Fruit fly (Drosophila melanogaster) whole organism, embryonic: ENCODE results near the gene Prx3.

ENCODE experiments used
- CG10431 ChIP-seq: fragments of 200-800 bp; sonication (Bioruptor generic); optimal IDR thresholded peaks from 3 replicates; lab custom pipeline; 2018; ENCODE audit warnings: missing biosample characterization, mild to moderate bottlenecking, missing genetic modification characterization
- CG10462 ChIP-seq: fragments of 200-800 bp; sonication (Bioruptor generic); optimal IDR thresholded peaks from 2 replicates; lab custom pipeline; 2016; ENCODE audit warnings: missing biosample characterization, missing genetic modification characterization
- CG10565 ChIP-seq: fragments of 200-800 bp; sonication (Bioruptor generic); optimal IDR thresholded peaks from 3 replicates; lab custom pipeline; 2016; ENCODE audit warnings: missing biosample characterization, mild to moderate bottlenecking, missing genetic modification characterization
- CG10959 ChIP-seq: fragments of 200-800 bp; sonication (Bioruptor generic); IDR thresholded peaks from 2 replicates; pipeline ENCODE4 v1.3.6; 2022; ENCODE audit warnings: missing biosample characterization, missing genetic modification characterization
- CG12659 ChIP-seq: fragments of 200-800 bp; sonication (Bioruptor generic); optimal IDR thresholded peaks from 3 replicates; lab custom pipeline; 2017; ENCODE audit warnings: mild to moderate bottlenecking, missing biosample characterization, missing genetic modification reagents, missing genetic modification characterization
- CG13424 ChIP-seq: fragments of 200-800 bp; sonication (Bioruptor generic); optimal IDR thresholded peaks from 2 replicates; lab custom pipeline; 2019; ENCODE audit warnings: missing biosample characterization, mild to moderate bottlenecking, missing genetic modification characterization, moderate library complexity
- CG14014 ChIP-seq: fragments of 200-800 bp; sonication (Bioruptor generic); IDR thresholded peaks from 2 replicates; pipeline ENCODE4 v1.3.6; 2022; ENCODE audit warnings: missing biosample characterization, missing genetic modification characterization
- CG1792 ChIP-seq: fragments of 200-800 bp; sonication (Bioruptor generic); optimal IDR thresholded peaks from 2 replicates; lab custom pipeline; 2016; ENCODE audit warnings: missing biosample characterization, missing genetic modification characterization
- CG2199 ChIP-seq: fragments of 200-800 bp; sonication (Bioruptor generic); IDR thresholded peaks from 3 replicates; pipeline ENCODE4 v1.3.6; 2022; ENCODE audit warnings: missing biosample characterization, missing genetic modification characterization
- CG2875 ChIP-seq: fragments of 200-800 bp; sonication (Bioruptor generic); optimal IDR thresholded peaks from 2 replicates; lab custom pipeline; 2017; ENCODE audit warnings: missing biosample characterization, mild to moderate bottlenecking, missing genetic modification characterization, missing genetic modification reagents
- CG30431 ChIP-seq: fragments of 200-800 bp; sonication (Bioruptor generic); optimal IDR thresholded peaks from 2 replicates; lab custom pipeline; 2017; ENCODE audit warnings: missing biosample characterization, missing genetic modification characterization
- CG3163 ChIP-seq: fragments of 200-800 bp; sonication (Bioruptor generic); optimal IDR thresholded peaks from 3 replicates; lab custom pipeline; 2016; ENCODE audit warnings: missing biosample characterization, missing genetic modification characterization
- CG4360 ChIP-seq: fragments of 200-800 bp; sonication (Bioruptor generic); IDR thresholded peaks from 2 replicates; pipeline ENCODE4 v1.3.6; 2022; ENCODE audit warnings: missing biosample characterization, missing genetic modification characterization
- CG6765 ChIP-seq: fragments of 200-800 bp; sonication (Bioruptor generic); optimal IDR thresholded peaks from 3 replicates; lab custom pipeline; 2017; ENCODE audit warnings: missing biosample characterization, mild to moderate bottlenecking, missing genetic modification characterization
- CG6791 ChIP-seq: fragments of 200-800 bp; sonication (Bioruptor generic); IDR thresholded peaks from 3 replicates; pipeline ENCODE4 v1.3.6; 2022; ENCODE audit warnings: missing biosample characterization, missing genetic modification characterization; ENCODE audit not compliant: partially characterized antibody
- CG8478 ChIP-seq: fragments of >200 bp; optimal IDR thresholded peaks from 2 replicates; lab custom pipeline; 2018
- CG9797 ChIP-seq: fragments of 200-800 bp; sonication (Bioruptor generic); optimal IDR thresholded peaks from 3 replicates; lab custom pipeline; 2018; ENCODE audit warnings: missing biosample characterization, mild to moderate bottlenecking, missing genetic modification characterization
- CG9876 ChIP-seq: fragments of 200-800 bp; sonication (Bioruptor generic); optimal IDR thresholded peaks from 2 replicates; lab custom pipeline; 2016; ENCODE audit warnings: missing biosample characterization, missing genetic modification characterization
- D19B ChIP-seq: fragments of 200-800 bp; sonication (Bioruptor generic); optimal IDR thresholded peaks from 2 replicates; lab custom pipeline; 2017; ENCODE audit warnings: missing biosample characterization, mild to moderate bottlenecking, missing genetic modification characterization
- Dek ChIP-seq: fragments of 200-800 bp; sonication (Bioruptor generic); optimal IDR thresholded peaks from 3 replicates; lab custom pipeline; 2019; ENCODE audit warnings: missing biosample characterization, mild to moderate bottlenecking, missing genetic modification characterization, moderate library complexity
- Dp ChIP-seq: fragments of 200-800 bp; sonication (Bioruptor generic); optimal IDR thresholded peaks from 2 replicates; lab custom pipeline; 2018; ENCODE audit warnings: missing biosample characterization, mild to moderate bottlenecking, missing genetic modification characterization, moderate library complexity
- E2f2 ChIP-seq: fragments of 200-800 bp; sonication (Bioruptor generic); IDR thresholded peaks from 2 replicates; pipeline ENCODE4 v1.3.6; 2022; ENCODE audit warnings: missing biosample characterization, missing genetic modification characterization
- H15 ChIP-seq: fragments of 200-800 bp; sonication (Bioruptor generic); IDR thresholded peaks from 3 replicates; pipeline ENCODE4 v1.3.6; 2022; ENCODE audit warnings: missing biosample characterization, missing genetic modification characterization
- HmgZ ChIP-seq: fragments of 200-800 bp; sonication (Bioruptor generic); optimal IDR thresholded peaks from 2 replicates; lab custom pipeline; 2018; ENCODE audit warnings: missing biosample characterization, mild to moderate bottlenecking, missing genetic modification characterization
- Hr51 ChIP-seq, 2 experiments: fragments of 200-800 bp; sonication (Bioruptor generic); optimal IDR thresholded peaks; 2 replicates in 1 of 2; 3 replicates in 1 of 2; lab custom pipeline; 2016 to 2018; ENCODE audit warnings: missing biosample characterization in 2 of 2, missing genetic modification characterization in 2 of 2, mild to moderate bottlenecking in 1 of 2, moderate library complexity in 1 of 2
- Nf-YA ChIP-seq: fragments of 200-800 bp; sonication (Bioruptor generic); IDR thresholded peaks from 2 replicates; pipeline ENCODE4 v1.3.6; 2022; ENCODE audit warnings: missing biosample characterization, missing genetic modification characterization
- Nf-YC ChIP-seq: fragments of 200-800 bp; optimal IDR thresholded peaks from 3 replicates; lab custom pipeline; 2019; ENCODE audit warnings: missing biosample characterization, mild to moderate bottlenecking, missing genetic modification characterization, moderate library complexity
- Sry-β ChIP-seq: fragments of 200-800 bp; sonication (Bioruptor generic); optimal IDR thresholded peaks from 2 replicates; lab custom pipeline; 2018; ENCODE audit warnings: missing biosample characterization, mild to moderate bottlenecking, missing genetic modification characterization, moderate library complexity
- Xbp1 ChIP-seq: fragments of 200-800 bp; sonication (Bioruptor generic); optimal IDR thresholded peaks from 3 replicates; lab custom pipeline; 2016; ENCODE audit warnings: missing biosample characterization, mild to moderate bottlenecking, missing genetic modification characterization
- ash1 ChIP-seq: fragments of 200-800 bp; sonication (Bioruptor generic); optimal IDR thresholded peaks from 2 replicates; lab custom pipeline; 2018; ENCODE audit warnings: missing biosample characterization, mild to moderate bottlenecking, missing genetic modification characterization
- az2 ChIP-seq: fragments of 200-800 bp; sonication (Bioruptor generic); optimal IDR thresholded peaks from 3 replicates; lab custom pipeline; 2016; ENCODE audit warnings: missing biosample characterization, missing genetic modification characterization
- cwo ChIP-seq: fragments of 200-800 bp; sonication (Bioruptor generic); optimal IDR thresholded peaks from 3 replicates; lab custom pipeline; 2017; ENCODE audit warnings: missing biosample characterization, missing genetic modification characterization, mild to moderate bottlenecking, moderate library complexity, missing genetic modification reagents
- da ChIP-seq: fragments of 200-800 bp; sonication (Bioruptor generic); optimal IDR thresholded peaks from 2 replicates; lab custom pipeline; 2016; ENCODE audit warnings: missing biosample characterization, missing genetic modification characterization
- dan ChIP-seq: fragments of 200-800 bp; sonication (Bioruptor generic); IDR thresholded peaks from 2 replicates; pipeline ENCODE4 v1.3.6; 2022; ENCODE audit warnings: missing biosample characterization, missing genetic modification characterization
- eve ChIP-seq, 2 experiments: fragments of >200 bp; optimal IDR thresholded peaks; 2 replicates each; lab custom pipeline; 2017; ENCODE audit warnings: missing biosample characterization in 2 of 2, missing genetic modification characterization in 2 of 2
- eyg ChIP-seq: fragments of 200-800 bp; sonication (Bioruptor generic); optimal IDR thresholded peaks from 3 replicates; lab custom pipeline; 2016; ENCODE audit warnings: missing biosample characterization, missing genetic modification characterization
- gce ChIP-seq: fragments of 200-800 bp; sonication (Bioruptor generic); IDR thresholded peaks from 3 replicates; pipeline ENCODE4 v1.3.6; 2022; ENCODE audit warnings: missing biosample characterization, missing genetic modification characterization
- grau ChIP-seq: fragments of 200-800 bp; optimal IDR thresholded peaks from 3 replicates; lab custom pipeline; 2019; ENCODE audit warnings: missing biosample characterization, mild to moderate bottlenecking, missing genetic modification characterization, moderate library complexity
- gsb ChIP-seq: fragments of 200-800 bp; sonication (Bioruptor generic); IDR thresholded peaks from 2 replicates; pipeline ENCODE4 v1.3.6; 2022; ENCODE audit warnings: missing biosample characterization, missing genetic modification characterization
- h ChIP-seq: fragments of >200 bp; optimal IDR thresholded peaks from 2 replicates; lab custom pipeline; 2017
- ind ChIP-seq: fragments of 200-800 bp; sonication (Bioruptor generic); optimal IDR thresholded peaks from 3 replicates; lab custom pipeline; 2016; ENCODE audit warnings: missing biosample characterization, missing genetic modification characterization
- nom ChIP-seq: fragments of 200-800 bp; sonication (Bioruptor generic); optimal IDR thresholded peaks from 2 replicates; lab custom pipeline; 2017; ENCODE audit warnings: missing biosample characterization, missing genetic modification characterization, mild to moderate bottlenecking, moderate library complexity, missing genetic modification reagents
- pb ChIP-seq: fragments of 200-800 bp; sonication (Bioruptor generic); optimal IDR thresholded peaks from 3 replicates; lab custom pipeline; 2016; ENCODE audit warnings: missing biosample characterization, missing genetic modification characterization
- pita ChIP-seq: fragments of 200-800 bp; sonication (Bioruptor generic); optimal IDR thresholded peaks from 2 replicates; lab custom pipeline; 2017; ENCODE audit warnings: missing biosample characterization, mild to moderate bottlenecking, missing genetic modification characterization
- pum ChIP-seq: fragments of 200-800 bp; sonication (Bioruptor generic); optimal IDR thresholded peaks from 2 replicates; lab custom pipeline; 2016; ENCODE audit warnings: missing biosample characterization, missing genetic modification characterization
- stwl ChIP-seq: fragments of 200-800 bp; sonication (Bioruptor generic); optimal IDR thresholded peaks from 3 replicates; lab custom pipeline; 2018; ENCODE audit warnings: missing biosample characterization, mild to moderate bottlenecking, missing genetic modification characterization, moderate library complexity
- sug ChIP-seq: fragments of 200-800 bp; optimal IDR thresholded peaks from 2 replicates; lab custom pipeline; 2019; ENCODE audit warnings: missing biosample characterization, mild to moderate bottlenecking, missing genetic modification characterization, moderate library complexity
- twi ChIP-seq: fragments of 200-800 bp; optimal IDR thresholded peaks from 2 replicates; lab custom pipeline; 2019; ENCODE audit warnings: missing biosample characterization, mild to moderate bottlenecking, missing genetic modification characterization, moderate library complexity
- unpg ChIP-seq: fragments of 200-800 bp; sonication (Bioruptor generic); optimal IDR thresholded peaks from 3 replicates; lab custom pipeline; 2018; ENCODE audit warnings: missing biosample characterization, mild to moderate bottlenecking, missing genetic modification characterization, moderate library complexity
- vnd ChIP-seq: fragments of 200-800 bp; sonication (Bioruptor generic); IDR thresholded peaks from 3 replicates; pipeline ENCODE4 v1.3.6; 2022; ENCODE audit warnings: missing biosample characterization, missing genetic modification characterization; ENCODE audit not compliant: partially characterized antibody
- zen2 ChIP-seq: fragments of 200-800 bp; sonication (Bioruptor generic); IDR thresholded peaks from 3 replicates; pipeline ENCODE4 v1.3.6; 2022; ENCODE audit warnings: missing biosample characterization, missing genetic modification characterization; ENCODE audit not compliant: partially characterized antibody

Prx3 gene

DNA sequence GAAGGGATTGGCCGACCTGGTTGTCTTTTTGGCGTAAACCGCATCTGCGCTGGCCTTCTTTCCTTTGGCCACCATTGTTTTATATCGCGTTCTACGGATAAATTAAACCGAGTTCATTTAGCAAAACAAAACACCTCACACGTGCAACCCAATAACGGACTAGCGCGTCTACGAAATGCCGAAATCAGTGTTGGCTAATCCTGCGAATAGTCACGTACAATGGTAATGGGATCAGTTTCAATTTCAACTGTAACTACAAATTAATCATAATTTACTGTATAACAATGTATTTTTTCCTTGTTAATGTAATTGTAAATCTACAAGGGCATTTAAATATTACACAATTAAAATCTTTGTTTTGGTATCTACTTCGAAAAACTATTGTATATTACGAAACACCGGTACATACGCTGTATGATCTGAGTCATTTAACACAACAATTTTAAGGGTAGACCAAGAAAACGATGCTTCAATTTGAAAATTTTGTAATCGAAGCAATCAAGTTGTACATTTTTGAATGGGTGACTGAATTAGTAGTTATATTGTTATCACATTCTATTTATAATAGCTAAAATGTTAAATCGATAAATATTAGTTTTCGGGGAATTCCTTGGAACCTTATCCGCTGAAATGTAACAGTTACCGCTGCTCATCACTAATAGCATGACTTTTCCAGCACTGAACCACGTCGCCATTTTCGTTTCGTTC lies 6.4 kb downstream of the Prx3 start, which contains the start of gene SF1 (continued):
- TF ChIP-seq CG9797 (GFP tag; lab: Kevin White, UChicago), result peak; percentile 27
- 0 out of 3 replicates have a peak, but pooled peaks have one; percentile 31 for TF ChIP-seq CG6791
- no peak for TF ChIP-seq pum (GFP tag; lab: Kevin White, UChicago)
- no peak for TF ChIP-seq eyg (GFP tag; lab: Kevin White, UChicago)
- TF ChIP-seq CG10431 (GFP tag; lab: Kevin White, UChicago), result no peak
- peak; percentile 5 for TF ChIP-seq stwl
- peak; percentile 89 for TF ChIP-seq Sry-β (GFP tag; lab: Kevin White, UChicago)
- no peak for TF ChIP-seq CG4360 (GFP tag; lab: Robert Waterston, UW)
- peak; percentile 48 for TF ChIP-seq Xbp1 (GFP tag; lab: Kevin White, UChicago)
- no peak for TF ChIP-seq CG6765 (GFP tag; lab: Kevin White, UChicago)
- peak; percentile 3 for TF ChIP-seq CG10462 (GFP tag; lab: Kevin White, UChicago)
- TF ChIP-seq eve (GFP tag; optimal IDR thresholded peaks at IDR 0.05; lab: Kevin White, UChicago), result no peak
- no peak for TF ChIP-seq zen2
- peak; percentile 49 for TF ChIP-seq az2
- TF ChIP-seq unpg (GFP tag; lab: Kevin White, UChicago), result no peak
- peak; percentile 70 for TF ChIP-seq cwo
- TF ChIP-seq ash1, result no peak
- no peak for TF ChIP-seq CG2875
- TF ChIP-seq Dek (tag; lab: Kevin White, UChicago), result no peak
- no peak for TF ChIP-seq CG3163 (GFP tag; lab: Kevin White, UChicago)
- peak; percentile 45 for TF ChIP-seq CG12659 (GFP tag; lab: Kevin White, UChicago)
- no peak for TF ChIP-seq CG2199 (GFP tag; lab: Robert Waterston, UW)
- TF ChIP-seq gsb (GFP tag; lab: Robert Waterston, UW), result no peak
- TF ChIP-seq CG13424 (tag; lab: Kevin White, UChicago), result peak; percentile 30
- no peak for TF ChIP-seq nom (GFP tag; lab: Kevin White, UChicago)
- peak; percentile 35 for TF ChIP-seq D19B (GFP tag; lab: Kevin White, UChicago)
- TF ChIP-seq E2f2 (GFP tag; lab: Robert Waterston, UW), result no peak
- no peak for TF ChIP-seq CG8478 (lab: Kevin White, UChicago)
- no peak; the same call in 1 of the 2 replicates for TF ChIP-seq CG14014 (GFP tag; lab: Robert Waterston, UW)
- no peak for TF ChIP-seq pb (GFP tag; lab: Kevin White, UChicago)
- no peak for TF ChIP-seq gce (GFP tag; lab: Robert Waterston, UW)
- no peak for TF ChIP-seq Dp (GFP tag; lab: Kevin White, UChicago)
- no peak for TF ChIP-seq Nf-YA (GFP tag; lab: Robert Waterston, UW)
- TF ChIP-seq sug (tag; lab: Kevin White, UChicago), result peak; percentile 34
- TF ChIP-seq CG10565 (GFP tag; lab: Kevin White, UChicago), result no peak
- no peak for TF ChIP-seq CG10959 (GFP tag; lab: Robert Waterston, UW)
- peak; percentile 43 for TF ChIP-seq grau
- TF ChIP-seq vnd (GFP tag; lab: Robert Waterston, UW), result no peak
- TF ChIP-seq twi, result peak; percentile 31
- TF ChIP-seq CG1792 (GFP tag; lab: Kevin White, UChicago), result peak; percentile 1
- TF ChIP-seq HmgZ (tag; lab: Kevin White, UChicago), result no peak
- TF ChIP-seq ind (GFP tag; lab: Kevin White, UChicago), result peak; percentile 43
- no peak for TF ChIP-seq CG30431 (GFP tag; lab: Kevin White, UChicago)
- no peak for TF ChIP-seq Hr51 (GFP tag; optimal IDR thresholded peaks at IDR 0.05; lab: Kevin White, UChicago)
- peak; percentile 19 for TF ChIP-seq Nf-YC (tag; lab: Kevin White, UChicago)
- no peak for TF ChIP-seq H15 (GFP tag; lab: Robert Waterston, UW)
- TF ChIP-seq h (lab: Kevin White, UChicago), result no peak
- no peak for TF ChIP-seq da (GFP tag; lab: Kevin White, UChicago)
- TF ChIP-seq dan, result no peak
- TF ChIP-seq CG9876, result no peak
- no peak for TF ChIP-seq pita (GFP tag; lab: Kevin White, UChicago)
